Worm (Caenorhabditis elegans) whole organism, L4/young adult: ENCODE measurements around the gene Y113G7B.11.

Source experiments
- W03F9.2 ChIP-seq: fragments of 150-350 bp; optimal IDR thresholded peaks from 2 replicates; lab custom pipeline; 2014; ENCODE audit warnings: missing biosample characterization, missing genetic modification characterization
- dao-5 ChIP-seq: sonication (generic microtip); optimal IDR thresholded peaks from 2 replicates; lab custom pipeline; 2016; ENCODE audit warnings: missing genotype, missing genetic modification characterization, moderate library complexity, missing compliant biosample characterization
- him-1 ChIP-seq: sonication (generic microtip); optimal IDR thresholded peaks from 2 replicates; lab custom pipeline; 2016; ENCODE audit warnings: missing genotype, missing genetic modification reagents, missing genetic modification characterization, missing compliant biosample characterization

Y113G7B.11 gene

ce11 chrV:20201316-20201715 lies 13.8 kb downstream of the Y113G7B.11 start, which contains the start of gene fbxa-114:
fbxa-114 (plus strand) TSS chrV:20201616.
- TF ChIP-seq W03F9.2 (tag; lab: Kevin White, UChicago): no peak

ce11 chrV:20199658-20200057 lies 15.4 kb downstream of the Y113G7B.11 start:
- TF ChIP-seq dao-5 (tag; lab: Kevin White, UChicago) (no peak), him-1 (no peak), W03F9.2 (tag; lab: Kevin White, UChicago) (no peak)

- TF ChIP-seq dao-5 (tag; lab: Kevin White, UChicago): no peak
- TF ChIP-seq W03F9.2 (tag; lab: Kevin White, UChicago): no peak
- TF ChIP-seq him-1: no peak
Observed at ce11 chrV:20198954-20199353, 16.1 kb downstream of the Y113G7B.11 start, which contains the start of gene fog-2. fog-2 (plus strand) TSS chrV:20199254.

ce11 chrV:20196671-20197070 lies 18.4 kb downstream of the Y113G7B.11 start, which contains the start of gene ftr-1:
ftr-1 (plus strand) TSS chrV:20196971.
- TF ChIP-seq him-1 (no peak), dao-5 (tag; lab: Kevin White, UChicago) (no peak), W03F9.2 (tag; lab: Kevin White, UChicago) (no peak)

- TF ChIP-seq him-1: no peak
- no peak for TF ChIP-seq W03F9.2 (tag; lab: Kevin White, UChicago)
- no peak for TF ChIP-seq dao-5 (tag; lab: Kevin White, UChicago)
Observed at ce11 chrV:20195451-20196036, 19.6 kb downstream of the Y113G7B.11 start, which contains the start of the genes srh-217 and Y113G7B.28. srh-217 (minus strand) TSS chrV:20195551. Y113G7B.28 (plus strand) TSS chrV:20195986.

- TF ChIP-seq him-1 (no peak), dao-5 (tag; lab: Kevin White, UChicago) (no peak), W03F9.2 (tag; lab: Kevin White, UChicago) (no peak)
Observed at ce11 chrV:20192102-20192880, 22.8 kb downstream of the Y113G7B.11 start, which contains the start of the genes fbxa-115 and Y113G7B.27. fbxa-115 (minus strand) TSS chrV:20192152. Y113G7B.27 (plus strand) TSS chrV:20192830.

- no peak for TF ChIP-seq him-1
- no peak for TF ChIP-seq dao-5 (tag; lab: Kevin White, UChicago)
- TF ChIP-seq W03F9.2 (tag; lab: Kevin White, UChicago): no peak
Observed at ce11 chrV:20188790-20189189, 26.3 kb downstream of the Y113G7B.11 start, which contains the start of gene fbxa-116. fbxa-116 (minus strand) TSS chrV:20188890.

ce11 chrV:20186579-20186978 lies 28.5 kb downstream of the Y113G7B.11 start, which contains the start of gene srz-16:
srz-16 (minus strand) TSS chrV:20186679.
- no peak for TF ChIP-seq him-1
- no peak for TF ChIP-seq dao-5 (tag; lab: Kevin White, UChicago)
- TF ChIP-seq W03F9.2 (tag; lab: Kevin White, UChicago): no peak

ce11 chrV:20182311-20182710 lies 32.8 kb downstream of the Y113G7B.11 start:
- no peak for TF ChIP-seq W03F9.2 (tag; lab: Kevin White, UChicago)
- no peak for TF ChIP-seq dao-5 (tag; lab: Kevin White, UChicago)
- TF ChIP-seq him-1: no peak

- TF ChIP-seq W03F9.2 (tag; lab: Kevin White, UChicago) (no peak), him-1 (no peak), dao-5 (tag; lab: Kevin White, UChicago) (no peak)
Observed at ce11 chrV:20171941-20172340, 43.2 kb downstream of the Y113G7B.11 start, which contains the start of gene srw-39. srw-39 (minus strand) TSS chrV:20172041.

- TF ChIP-seq dao-5 (tag; lab: Kevin White, UChicago): no peak
- no peak for TF ChIP-seq W03F9.2 (tag; lab: Kevin White, UChicago)
- TF ChIP-seq him-1: no peak
Observed at ce11 chrV:20165808-20166207, 49.3 kb downstream of the Y113G7B.11 start.

ce11 chrV:20164059-20164892 lies 50.8 kb downstream of the Y113G7B.11 start, which contains the start of gene F19B2.5:
F19B2.5 (minus strand) TSS chrV:20164165.
- TF ChIP-seq W03F9.2 (tag; lab: Kevin White, UChicago): no peak
